Fruit fly (Drosophila melanogaster) whole organism, embryonic: ENCODE data around the gene CG15888.

Source experiments
- ATbp ChIP-seq: fragments of 200-800 bp; sonication (Bioruptor generic); optimal IDR thresholded peaks from 2 replicates; lab custom pipeline; 2017; ENCODE audit warnings: missing biosample characterization, mild to moderate bottlenecking, missing genetic modification characterization, missing genetic modification reagents
- Adf1 ChIP-seq: fragments of 200-800 bp; sonication (Bioruptor generic); IDR thresholded peaks from 2 replicates; pipeline ENCODE4 v1.3.6; 2022; ENCODE audit warnings: missing biosample characterization, missing genetic modification characterization
- Atf-2 ChIP-seq: fragments of 200-800 bp; sonication (Bioruptor generic); optimal IDR thresholded peaks from 2 replicates; lab custom pipeline; 2016; ENCODE audit warnings: missing biosample characterization, missing genetic modification characterization
- CG11398 ChIP-seq: fragments of 200-800 bp; sonication (Bioruptor generic); optimal IDR thresholded peaks from 2 replicates; lab custom pipeline; 2016; ENCODE audit warnings: missing biosample characterization, missing genetic modification characterization
- CG11504 ChIP-seq: fragments of 200-800 bp; sonication (Bioruptor generic); optimal IDR thresholded peaks from 3 replicates; lab custom pipeline; 2019; ENCODE audit warnings: missing biosample characterization, mild to moderate bottlenecking, missing genetic modification characterization, moderate library complexity
- CG14667 ChIP-seq: fragments of 200-800 bp; sonication (Bioruptor generic); IDR thresholded peaks from 2 replicates; pipeline ENCODE4 v1.3.6; 2022; ENCODE audit warnings: missing biosample characterization, missing genetic modification characterization
- CG15073 ChIP-seq: fragments of 200-800 bp; sonication (Bioruptor generic); optimal IDR thresholded peaks from 2 replicates; lab custom pipeline; 2016; ENCODE audit warnings: missing biosample characterization, missing genetic modification characterization
- CG15269 ChIP-seq: fragments of 200-800 bp; sonication (Bioruptor generic); optimal IDR thresholded peaks from 2 replicates; lab custom pipeline; 2018; ENCODE audit warnings: missing biosample characterization, mild to moderate bottlenecking, missing genetic modification characterization, moderate library complexity
- CG15696 ChIP-seq: fragments of 200-800 bp; sonication (Bioruptor generic); optimal IDR thresholded peaks from 2 replicates; lab custom pipeline; 2019; ENCODE audit warnings: missing biosample characterization, mild to moderate bottlenecking, missing genetic modification characterization, moderate library complexity
- CG16863 ChIP-seq: fragments of 200-800 bp; sonication (Bioruptor generic); optimal IDR thresholded peaks from 3 replicates; lab custom pipeline; 2016; ENCODE audit warnings: missing biosample characterization, missing genetic modification characterization
- CG18011 ChIP-seq: fragments of 200-800 bp; sonication (Bioruptor generic); optimal IDR thresholded peaks from 2 replicates; lab custom pipeline; 2017; ENCODE audit warnings: missing biosample characterization, missing genetic modification characterization, mild to moderate bottlenecking, moderate library complexity, missing genotype
- CG18262 ChIP-seq: fragments of 200-800 bp; optimal IDR thresholded peaks from 3 replicates; lab custom pipeline; 2019; ENCODE audit warnings: missing biosample characterization, mild to moderate bottlenecking, missing genetic modification characterization, moderate library complexity
- CG2875 ChIP-seq: fragments of 200-800 bp; sonication (Bioruptor generic); optimal IDR thresholded peaks from 2 replicates; lab custom pipeline; 2017; ENCODE audit warnings: missing biosample characterization, mild to moderate bottlenecking, missing genetic modification characterization, missing genetic modification reagents
- CG5180 ChIP-seq: fragments of 200-800 bp; sonication (Bioruptor generic); optimal IDR thresholded peaks from 3 replicates; lab custom pipeline; 2017; ENCODE audit warnings: missing biosample characterization, missing genetic modification characterization, mild to moderate bottlenecking, moderate library complexity, missing genetic modification reagents
- CG6272 ChIP-seq: fragments of 200-800 bp; sonication (Bioruptor generic); IDR thresholded peaks from 2 replicates; pipeline ENCODE4 v1.3.6; 2022; ENCODE audit warnings: missing biosample characterization, missing genetic modification characterization
- CG6813 ChIP-seq: fragments of 200-800 bp; sonication (Bioruptor generic); optimal IDR thresholded peaks from 2 replicates; lab custom pipeline; 2017; ENCODE audit warnings: missing biosample characterization, missing genetic modification characterization, mild to moderate bottlenecking, moderate library complexity, missing genetic modification reagents
- CG7372 ChIP-seq: fragments of 200-800 bp; sonication (Bioruptor generic); IDR thresholded peaks from 2 replicates; pipeline ENCODE4 v1.3.6; 2022; ENCODE audit warnings: missing biosample characterization, missing genetic modification characterization
- CG7987 ChIP-seq: fragments of 200-800 bp; sonication (Bioruptor generic); optimal IDR thresholded peaks from 2 replicates; lab custom pipeline; 2018; ENCODE audit warnings: missing biosample characterization, mild to moderate bottlenecking, missing genetic modification characterization, moderate library complexity
- CG8478 ChIP-seq: fragments of >200 bp; optimal IDR thresholded peaks from 2 replicates; lab custom pipeline; 2018
- Chrac-16 ChIP-seq: fragments of 200-800 bp; sonication (Bioruptor generic); optimal IDR thresholded peaks from 3 replicates; lab custom pipeline; 2016; ENCODE audit warnings: missing biosample characterization, missing genetic modification characterization
- Dbx ChIP-seq: fragments of 200-800 bp; sonication (Bioruptor generic); IDR thresholded peaks from 3 replicates; pipeline ENCODE4 v1.3.6; 2022; ENCODE audit warnings: missing biosample characterization, missing genetic modification characterization
- Dll ChIP-seq: fragments of 200-800 bp; sonication (Bioruptor generic); IDR thresholded peaks from 4 replicates; pipeline ENCODE4 v1.3.6; 2022; ENCODE audit warnings: missing biosample characterization, missing genetic modification characterization; ENCODE audit not compliant: partially characterized antibody
- Drgx ChIP-seq: fragments of 200-800 bp; sonication (Bioruptor generic); IDR thresholded peaks from 2 replicates; pipeline ENCODE4 v1.3.6; 2022; ENCODE audit warnings: missing biosample characterization, missing genetic modification characterization
- Ets97D ChIP-seq: fragments of 200-800 bp; sonication (Bioruptor generic); optimal IDR thresholded peaks from 3 replicates; lab custom pipeline; 2016; ENCODE audit warnings: missing biosample characterization, missing genetic modification characterization
- H15 ChIP-seq: fragments of 200-800 bp; sonication (Bioruptor generic); IDR thresholded peaks from 3 replicates; pipeline ENCODE4 v1.3.6; 2022; ENCODE audit warnings: missing biosample characterization, missing genetic modification characterization
- Hr3 ChIP-seq: fragments of 200-800 bp; sonication (Bioruptor generic); optimal IDR thresholded peaks from 3 replicates; lab custom pipeline; 2016; ENCODE audit warnings: missing biosample characterization, missing genetic modification characterization
- Mes4 ChIP-seq: fragments of 200-800 bp; sonication (Bioruptor generic); optimal IDR thresholded peaks from 2 replicates; lab custom pipeline; 2016; ENCODE audit warnings: missing biosample characterization, missing genetic modification characterization
- Rfx ChIP-seq: fragments of 200-800 bp; sonication (Bioruptor generic); IDR thresholded peaks from 2 replicates; pipeline ENCODE4 v1.3.6; 2022; ENCODE audit warnings: missing biosample characterization, missing genetic modification characterization
- Stat92E ChIP-seq, 3 experiments: fragments of >200 bp in 2 of 3; fragments of 200-800 bp in 1 of 3; sonication (Bioruptor generic) in 1 of 3; optimal IDR thresholded peaks; 2 replicates each; lab custom pipeline; 2017 to 2019; ENCODE audit warnings: missing biosample characterization in 3 of 3, missing genetic modification characterization in 3 of 3, mild to moderate bottlenecking in 1 of 3, moderate library complexity in 1 of 3
- YL-1 ChIP-seq: fragments of 200-800 bp; sonication (Bioruptor generic); optimal IDR thresholded peaks from 3 replicates; lab custom pipeline; 2017; ENCODE audit warnings: missing biosample characterization, mild to moderate bottlenecking, missing genetic modification characterization
- al ChIP-seq: fragments of 200-800 bp; sonication (Bioruptor generic); IDR thresholded peaks from 2 replicates; pipeline ENCODE4 v1.3.6; 2022; ENCODE audit warnings: missing biosample characterization, missing genetic modification characterization
- ash1 ChIP-seq: fragments of 200-800 bp; sonication (Bioruptor generic); optimal IDR thresholded peaks from 2 replicates; lab custom pipeline; 2018; ENCODE audit warnings: missing biosample characterization, mild to moderate bottlenecking, missing genetic modification characterization
- bbx ChIP-seq: fragments of 200-800 bp; sonication (Bioruptor generic); IDR thresholded peaks from 2 replicates; pipeline ENCODE4 v1.3.6; 2022; ENCODE audit warnings: missing biosample characterization, missing genetic modification characterization; ENCODE audit not compliant: partially characterized antibody
- bigmax ChIP-seq: fragments of 200-800 bp; sonication (Bioruptor generic); optimal IDR thresholded peaks from 2 replicates; lab custom pipeline; 2018; ENCODE audit warnings: missing biosample characterization, mild to moderate bottlenecking, missing genetic modification characterization
- ci ChIP-seq: fragments of 200-800 bp; sonication (Bioruptor generic); IDR thresholded peaks from 3 replicates; pipeline ENCODE4 v1.3.6; 2022; ENCODE audit warnings: missing biosample characterization, missing genetic modification characterization
- da ChIP-seq: fragments of 200-800 bp; sonication (Bioruptor generic); optimal IDR thresholded peaks from 2 replicates; lab custom pipeline; 2016; ENCODE audit warnings: missing biosample characterization, missing genetic modification characterization
- exex ChIP-seq: fragments of 200-800 bp; sonication (Bioruptor generic); optimal IDR thresholded peaks from 4 replicates; lab custom pipeline; 2018; ENCODE audit warnings: missing biosample characterization, mild to moderate bottlenecking, missing genetic modification characterization, moderate library complexity
- eyg ChIP-seq: fragments of 200-800 bp; sonication (Bioruptor generic); optimal IDR thresholded peaks from 3 replicates; lab custom pipeline; 2016; ENCODE audit warnings: missing biosample characterization, missing genetic modification characterization
- ken ChIP-seq: fragments of 200-800 bp; sonication (Bioruptor generic); IDR thresholded peaks from 3 replicates; pipeline ENCODE4 v1.3.6; 2022; ENCODE audit warnings: missing biosample characterization, missing genetic modification characterization
- nerfin-1 ChIP-seq: fragments of 200-800 bp; sonication (Bioruptor generic); optimal IDR thresholded peaks from 3 replicates; lab custom pipeline; 2019; ENCODE audit warnings: missing biosample characterization, mild to moderate bottlenecking, missing genetic modification characterization, moderate library complexity
- nerfin-2 ChIP-seq: fragments of 200-800 bp; sonication (Bioruptor generic); IDR thresholded peaks from 2 replicates; pipeline ENCODE4 v1.3.6; 2022; ENCODE audit warnings: missing biosample characterization, missing genetic modification characterization; ENCODE audit not compliant: partially characterized antibody
- odd ChIP-seq: fragments of 200-800 bp; sonication (Bioruptor generic); optimal IDR thresholded peaks from 2 replicates; lab custom pipeline; 2017; ENCODE audit warnings: missing biosample characterization, mild to moderate bottlenecking, missing genetic modification characterization
- org-1 ChIP-seq: fragments of 200-800 bp; sonication (Bioruptor generic); optimal IDR thresholded peaks from 2 replicates; lab custom pipeline; 2017; ENCODE audit warnings: missing biosample characterization, missing genetic modification characterization
- pho ChIP-seq: fragments of 200-800 bp; sonication (Bioruptor generic); optimal IDR thresholded peaks from 2 replicates; lab custom pipeline; 2016; ENCODE audit warnings: missing biosample characterization, missing genetic modification characterization
- schlank ChIP-seq: fragments of 200-800 bp; sonication (Bioruptor generic); optimal IDR thresholded peaks from 2 replicates; lab custom pipeline; 2018; ENCODE audit warnings: missing biosample characterization, mild to moderate bottlenecking, missing genetic modification characterization
- scrt ChIP-seq: fragments of 200-800 bp; sonication (Bioruptor generic); optimal IDR thresholded peaks from 2 replicates; lab custom pipeline; 2018; ENCODE audit warnings: missing biosample characterization, mild to moderate bottlenecking, missing genetic modification characterization, moderate library complexity
- sd ChIP-seq: fragments of 200-800 bp; sonication (Bioruptor generic); optimal IDR thresholded peaks from 3 replicates; lab custom pipeline; 2018; ENCODE audit warnings: missing biosample characterization, mild to moderate bottlenecking, missing genetic modification characterization, moderate library complexity
- sens ChIP-seq: fragments of 200-800 bp; sonication (Bioruptor generic); peaks from one replicate; lab custom pipeline; 2016; ENCODE audit warnings: missing biosample characterization, missing genetic modification characterization
- seq ChIP-seq: fragments of 200-800 bp; sonication (Bioruptor generic); IDR thresholded peaks from 2 replicates; pipeline ENCODE4 v1.3.6; 2022; ENCODE audit warnings: missing biosample characterization, missing genetic modification characterization
- tgo ChIP-seq: fragments of 200-800 bp; sonication (Bioruptor generic); IDR thresholded peaks from 3 replicates; pipeline ENCODE4 v1.3.6; 2022; ENCODE audit warnings: missing biosample characterization, missing genetic modification characterization

Gene CG15888

dm6 chr3R:13260114-13260673 is 26.1 kb downstream of the CG15888 start, which contains the start of gene CG11686 (continued):
- TF ChIP-seq CG15269 (tag; lab: Kevin White, UChicago) (no peak), bbx (GFP tag; lab: Robert Waterston, UW) (peak; percentile 56; the same call in 1 of the 2 replicates), exex (no peak), ken (GFP tag; lab: Robert Waterston, UW) (no peak), H15 (GFP tag; lab: Robert Waterston, UW) (no peak), CG5180 (GFP tag; lab: Kevin White, UChicago) (peak; percentile 98), CG2875 (GFP tag; lab: Kevin White, UChicago) (peak; percentile 9), YL-1 (GFP tag; lab: Kevin White, UChicago) (no peak), seq (GFP tag; lab: Robert Waterston, UW) (0 out of 2 replicates have a peak, but pooled peaks have one; percentile 8), Dbx (GFP tag; lab: Robert Waterston, UW) (no peak), Hr3 (no peak), CG18011 (GFP tag; lab: Kevin White, UChicago) (no peak), CG8478 (lab: Kevin White, UChicago) (no peak), org-1 (GFP tag; lab: Kevin White, UChicago) (no peak), CG11504 (tag; lab: Kevin White, UChicago) (peak; percentile 97), bigmax (GFP tag; lab: Kevin White, UChicago) (no peak), scrt (GFP tag; lab: Kevin White, UChicago) (peak; percentile 97), schlank (no peak), sd (tag; lab: Kevin White, UChicago) (peak; percentile 52), Dll (GFP tag; lab: Robert Waterston, UW) (0 out of 4 replicates have a peak, but pooled peaks have one; percentile 20), CG16863 (GFP tag; lab: Kevin White, UChicago) (no peak), CG7987 (GFP tag; lab: Kevin White, UChicago) (no peak), Rfx (GFP tag; lab: Robert Waterston, UW) (0 out of 2 replicates have a peak, but pooled peaks have one; percentile 6), Adf1 (GFP tag; lab: Robert Waterston, UW) (peak; percentile 11; the same call in 1 of the 2 replicates), tgo (no peak), ATbp (GFP tag; lab: Kevin White, UChicago) (no peak), CG15073 (GFP tag; lab: Kevin White, UChicago) (no peak), Ets97D (GFP tag; lab: Kevin White, UChicago) (peak; percentile 6), CG6272 (GFP tag; lab: Robert Waterston, UW) (0 out of 2 replicates have a peak, but pooled peaks have one; percentile 11), nerfin-1 (no peak), Chrac-16 (GFP tag; lab: Kevin White, UChicago) (no peak), odd (GFP tag; lab: Kevin White, UChicago) (peak; percentile 5), sens (peak; percentile 44), pho (peak; percentile 2), ci (GFP tag; lab: Robert Waterston, UW) (peak; percentile 82; the same call in 2 of the 3 replicates), CG6813 (GFP tag; lab: Kevin White, UChicago) (peak; percentile 6), Stat92E (GFP tag; optimal IDR thresholded peaks at IDR 0.05; lab: Kevin White, UChicago) (no peak), CG11398 (no peak), Mes4 (GFP tag; lab: Kevin White, UChicago) (no peak), CG7372 (GFP tag; lab: Robert Waterston, UW) (no peak), nerfin-2 (GFP tag; lab: Robert Waterston, UW) (no peak), CG15696 (tag; lab: Kevin White, UChicago) (no peak), eyg (GFP tag; lab: Kevin White, UChicago) (no peak), CG18262 (no peak), CG14667 (no peak), ash1 (no peak), al (GFP tag; lab: Robert Waterston, UW) (no peak), da (GFP tag; lab: Kevin White, UChicago) (no peak), Drgx (GFP tag; lab: Robert Waterston, UW) (0 out of 2 replicates have a peak, but pooled peaks have one; percentile 20), Atf-2 (GFP tag; lab: Kevin White, UChicago) (no peak)
